Worm (Caenorhabditis elegans): ENCODE measurements around the gene mxl-2.

- TF ChIP-seq ama-1 (optimal IDR thresholded peaks at IDR 0.05) (no peak), ceh-13 (GFP tag; optimal IDR thresholded peaks at IDR 0.05) (no peak), flt-1 (GFP tag; IDR thresholded peaks at IDR 0.05) (no peak), aly-1 (tag; optimal IDR thresholded peaks at IDR 0.05) (no peak), hmbx-1 (tag; optimal IDR thresholded peaks at IDR 0.05) (no peak), ceh-36 (tag; optimal IDR thresholded peaks at IDR 0.05) (no peak)
Observed at ce11 chrIII:147570-148076, 40.3 kb downstream of the mxl-2 start, which contains the start of gene sqst-5.
